Worm (Caenorhabditis elegans) whole organism, L3 larva: ENCODE measurements around the gene T12G3.2.

Experiments
- aly-2 ChIP-seq: fragments of 150-350 bp; optimal IDR thresholded peaks from 2 replicates; lab custom pipeline; 2014; ENCODE audit warnings: missing biosample characterization, missing genetic modification characterization
- ama-1 ChIP-seq: fragments of 150-350 bp; optimal IDR thresholded peaks from 2 replicates; lab custom pipeline; 2018
- lsy-12 ChIP-seq: sonication (generic microtip); optimal IDR thresholded peaks from 2 replicates; lab custom pipeline; 2016; ENCODE audit warnings: mild to moderate bottlenecking, missing genetic modification characterization, missing compliant biosample characterization
- nfya-1 ChIP-seq: sonication (generic microtip); optimal IDR thresholded peaks from 2 replicates; lab custom pipeline; 2017; ENCODE audit warnings: missing genetic modification characterization, mild to moderate bottlenecking, missing compliant biosample characterization, antibody characterized with exemption, moderate library complexity; ENCODE audit not compliant: insufficient read depth
- nhr-11 ChIP-seq: fragments of 150-350 bp; optimal IDR thresholded peaks from 2 replicates; lab custom pipeline; 2014; ENCODE audit warnings: missing biosample characterization, missing genetic modification characterization
- nhr-43 ChIP-seq: sonication (generic microtip); optimal IDR thresholded peaks from 2 replicates; lab custom pipeline; 2016; ENCODE audit warnings: mild to moderate bottlenecking, missing genetic modification characterization, missing compliant biosample characterization; ENCODE audit not compliant: poor library complexity, severe bottlenecking
- nhr-76 ChIP-seq: fragments of 150-350 bp; sonication (generic microtip); optimal IDR thresholded peaks from 5 replicates; lab custom pipeline; 2014; ENCODE audit warnings: missing biosample characterization, missing genetic modification characterization
- pqm-1 ChIP-seq: fragments of 150-350 bp; optimal IDR thresholded peaks from 2 replicates; lab custom pipeline; 2017; ENCODE audit warnings: missing biosample characterization, missing genetic modification characterization, inconsistent platforms
- skn-1 ChIP-seq: fragments of 150-350 bp; optimal IDR thresholded peaks from 2 replicates; lab custom pipeline; 2014; ENCODE audit warnings: missing biosample characterization, missing genetic modification characterization
- snpc-4 ChIP-seq: fragments of 150-350 bp; optimal IDR thresholded peaks from 2 replicates; lab custom pipeline; 2014; ENCODE audit warnings: missing biosample characterization, missing genetic modification characterization
- tbx-2 ChIP-seq: sonication (generic microtip); optimal IDR thresholded peaks from 2 replicates; lab custom pipeline; 2016; ENCODE audit warnings: mild to moderate bottlenecking, missing genetic modification characterization, missing compliant biosample characterization
- zag-1 ChIP-seq: fragments of 150-350 bp; optimal IDR thresholded peaks from 2 replicates; lab custom pipeline; 2014; ENCODE audit warnings: missing biosample characterization, missing genetic modification characterization

- TF ChIP-seq nhr-11 (tag; lab: Kevin White, UChicago) (no peak), snpc-4 (no peak), zag-1 (tag; lab: Kevin White, UChicago) (no peak), pqm-1 (tag; lab: Kevin White, UChicago) (no peak), aly-2 (tag; lab: Kevin White, UChicago) (no peak), lsy-12 (tag; lab: Kevin White, UChicago) (no peak), nfya-1 (tag; lab: Kevin White, UChicago) (no peak), nhr-43 (tag; lab: Kevin White, UChicago) (no peak), nhr-76 (tag; lab: Kevin White, UChicago) (no peak), tbx-2 (no peak), ama-1 (lab: Kevin White, UChicago) (no peak), skn-1 (tag; lab: Kevin White, UChicago) (no peak)
Measured at ce11 chrIV:12085120-12085519, 38.4 kb upstream of the T12G3.2 start, which contains the start of gene rbm-34.
